Worm (Caenorhabditis elegans): ENCODE data around the gene gst-11.

Gene gst-11

DNA sequence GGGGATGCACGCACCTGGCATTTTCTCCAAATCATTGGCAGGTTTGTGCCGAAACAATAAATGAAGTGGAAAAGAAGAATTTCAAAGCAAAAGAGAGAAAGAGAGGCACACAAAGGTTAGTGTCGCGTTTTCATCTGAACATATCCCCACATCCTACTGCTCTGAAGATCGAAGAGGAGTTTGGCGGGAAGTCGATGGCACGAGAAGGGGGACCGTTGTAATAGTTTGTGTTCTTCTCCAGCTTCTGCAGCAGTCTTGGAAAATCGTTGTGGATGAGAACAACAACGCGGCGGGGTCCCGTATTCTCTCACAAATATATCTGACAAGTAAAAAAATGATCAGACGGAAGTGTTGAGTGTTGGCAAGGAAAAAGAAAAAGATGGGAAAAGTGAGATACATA lies 12.4 kb upstream of the gst-11 start (continued):
- TF ChIP-seq ceh-90 (tag; optimal IDR thresholded peaks at IDR 0.05), result no peak
- no peak for TF ChIP-seq fkh-10 (GFP tag; optimal IDR thresholded peaks at IDR 0.05)
- no peak for TF ChIP-seq mef-2 (tag; optimal IDR thresholded peaks at IDR 0.05)
- no peak for TF ChIP-seq ceh-82 (tag; optimal IDR thresholded peaks at IDR 0.05)
- TF ChIP-seq nhr-237 (tag; optimal IDR thresholded peaks at IDR 0.05), result no peak
- peak; percentile 85 for TF ChIP-seq pag-3 (tag; optimal IDR thresholded peaks at IDR 0.05; ENCODE audit: borderline replicate concordance, insufficient read depth)
- TF ChIP-seq alr-1 (tag; optimal IDR thresholded peaks at IDR 0.05; ENCODE audit: borderline replicate concordance), result no peak
- no peak for TF ChIP-seq grh-1 (GFP tag; IDR thresholded peaks at IDR 0.05)
- TF ChIP-seq C34B4.2 (tag; optimal IDR thresholded peaks at IDR 0.05), result no peak
- no peak for TF ChIP-seq fos-1 (tag; optimal IDR thresholded peaks at IDR 0.05)
- TF ChIP-seq swsn-7 (tag; optimal IDR thresholded peaks at IDR 0.05), result no peak
- TF ChIP-seq zip-4 (GFP tag; optimal IDR thresholded peaks at IDR 0.05), result no peak

DNA sequence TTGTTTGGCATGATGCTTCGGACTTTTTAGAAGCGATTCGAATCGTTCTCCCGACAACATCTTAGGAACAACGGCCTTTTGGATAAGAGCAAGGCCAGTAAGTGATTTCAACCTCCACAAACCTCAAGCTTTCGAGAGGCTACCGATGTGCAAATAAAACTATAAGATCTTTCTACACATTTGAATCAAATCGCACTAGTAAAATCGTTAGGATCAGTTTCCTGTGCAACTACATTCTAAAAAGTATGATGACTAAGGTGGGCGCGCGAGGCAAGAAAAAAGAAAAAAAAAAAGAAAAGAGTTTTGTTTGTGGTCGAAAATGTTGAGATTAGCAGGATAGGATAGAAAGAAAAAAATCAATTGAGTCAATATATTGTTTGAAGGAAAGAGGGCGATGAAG lies 11.2 kb upstream of the gst-11 start, which contains the start of gene tmem-24:
TSS of gene tmem-24 (minus strand) at position 101 of the 400 bp plus-strand sequence.
- TF ChIP-seq tlp-1 (tag; optimal IDR thresholded peaks at IDR 0.05) (no peak), nhr-84 (tag; optimal IDR thresholded peaks at IDR 0.05) (no peak), fkh-8 (tag; optimal IDR thresholded peaks at IDR 0.05) (no peak), unc-86 (tag; optimal IDR thresholded peaks at IDR 0.05) (no peak), egl-27 (tag; optimal IDR thresholded peaks at IDR 0.05) (no peak)

DNA sequence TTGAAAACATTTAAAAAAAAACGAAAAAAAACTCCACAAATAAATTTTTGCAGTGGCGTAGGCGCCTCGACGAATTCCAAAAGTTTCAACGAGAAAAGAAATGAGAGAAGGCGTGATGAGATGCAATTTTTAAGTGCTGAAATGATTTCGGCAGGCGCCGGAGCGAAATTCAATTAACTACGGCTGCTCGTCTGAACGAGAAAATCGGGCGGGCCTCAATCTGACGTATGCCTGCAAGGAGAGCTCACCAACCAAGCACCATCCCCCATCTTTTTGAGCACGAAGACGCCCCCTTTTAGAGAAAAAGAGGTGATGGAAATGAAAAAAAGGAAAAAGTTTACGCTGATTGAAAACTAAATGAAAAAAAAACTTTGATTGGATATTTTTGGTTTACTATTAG lies 1.2 kb upstream of the gst-11 start:
- TF ChIP-seq alr-1 (tag; optimal IDR thresholded peaks at IDR 0.05; ENCODE audit: borderline replicate concordance) (no peak), efl-1 (optimal IDR thresholded peaks at IDR 0.05) (no peak), efl-1 (GFP tag; optimal IDR thresholded peaks at IDR 0.05 in 1 of 2) (peak in 1 of 2 experiments; percentile 42), lin-14 (GFP tag; optimal IDR thresholded peaks at IDR 0.05) (peak; percentile 52), nhr-71 (tag; optimal IDR thresholded peaks at IDR 0.05) (no peak), nhr-237 (tag; optimal IDR thresholded peaks at IDR 0.05) (no peak)

DNA sequence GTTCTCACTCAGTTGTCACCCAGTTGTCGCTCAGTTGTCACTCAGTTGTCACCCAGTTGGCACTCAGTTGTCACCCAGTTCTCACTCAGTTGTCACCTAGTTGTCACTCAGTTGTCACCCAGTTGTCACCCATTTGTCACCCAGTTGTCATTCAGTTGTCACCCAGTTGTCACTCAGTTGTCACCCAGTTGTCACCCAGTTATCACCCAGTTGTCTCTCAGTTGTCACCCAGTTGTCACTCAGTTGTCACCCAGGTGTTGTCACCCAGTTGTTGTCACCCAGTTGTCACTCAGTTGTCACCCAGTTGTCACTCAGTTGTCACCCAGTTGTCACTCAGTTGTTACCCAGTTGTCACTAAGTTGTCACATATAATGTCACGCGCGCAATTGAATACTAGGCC lies 2.0 kb downstream of the gst-11 start:
- no peak for TF ChIP-seq nhr-85 (tag)
- peak; percentile 87; the same call in 1 of the 2 replicates for TF ChIP-seq ets-5 (GFP tag; IDR thresholded peaks at IDR 0.05)
- TF ChIP-seq fkh-10 (GFP tag; optimal IDR thresholded peaks at IDR 0.05), result no peak
- no peak for TF ChIP-seq mdl-1 (tag; optimal IDR thresholded peaks at IDR 0.05)
- no peak for TF ChIP-seq nhr-11 (tag; optimal IDR thresholded peaks at IDR 0.05)
- no peak for TF ChIP-seq unc-62 (GFP tag; optimal IDR thresholded peaks at IDR 0.05)
- no peak for TF ChIP-seq elt-3 (tag; optimal IDR thresholded peaks at IDR 0.05)
- TF ChIP-seq Y116A8C.19 (tag; optimal IDR thresholded peaks at IDR 0.05; ENCODE audit: borderline replicate concordance), result no peak
- TF ChIP-seq swsn-7 (tag; optimal IDR thresholded peaks at IDR 0.05), result no peak
- TF ChIP-seq fkh-4 (tag; optimal IDR thresholded peaks at IDR 0.05; ENCODE audit: borderline replicate concordance), result no peak
- TF ChIP-seq rnt-1 (tag; optimal IDR thresholded peaks at IDR 0.05), result no peak
- TF ChIP-seq pag-3 (tag; optimal IDR thresholded peaks at IDR 0.05; ENCODE audit: borderline replicate concordance, insufficient read depth), result no peak
- no peak for TF ChIP-seq ceh-82 (tag; optimal IDR thresholded peaks at IDR 0.05)
- no peak for TF ChIP-seq dsc-1 (tag; optimal IDR thresholded peaks at IDR 0.05)
- TF ChIP-seq egl-13 (tag; optimal IDR thresholded peaks at IDR 0.05), result no peak
- no peak for TF ChIP-seq egl-27 (tag; optimal IDR thresholded peaks at IDR 0.05)
- 0 out of 2 replicates have a peak, but pooled peaks have one; percentile 8 for TF ChIP-seq unc-98 (GFP tag; IDR thresholded peaks at IDR 0.05)
- no peak for TF ChIP-seq C34B4.2 (tag; optimal IDR thresholded peaks at IDR 0.05)
- TF ChIP-seq pqm-1 (tag; optimal IDR thresholded peaks at IDR 0.05), result no peak
- peak; percentile 30 for TF ChIP-seq hlh-17 (GFP tag; optimal IDR thresholded peaks at IDR 0.05; ENCODE audit: borderline replicate concordance)
- peak; percentile 36 for TF ChIP-seq alr-1 (tag; optimal IDR thresholded peaks at IDR 0.05; ENCODE audit: borderline replicate concordance)
- no peak for TF ChIP-seq snpc-4 (tag; optimal IDR thresholded peaks at IDR 0.05)
